Worm (Caenorhabditis elegans): ENCODE data around the gene srh-89.

srh-89 gene

ce11 chrV:7476766-7477165 lies 12.2 kb upstream of the srh-89 start, which contains the start of gene srh-125:
TSS of gene srh-125 (minus strand) at chrV:7476866.
- TF ChIP-seq daf-8 (GFP tag; IDR thresholded peaks at IDR 0.05), result no peak
- TF ChIP-seq lim-7 (GFP tag; IDR thresholded peaks at IDR 0.05), result no peak
- no peak for TF ChIP-seq ceh-82 (tag; optimal IDR thresholded peaks at IDR 0.05)
- no peak for TF ChIP-seq dmd-8 (GFP tag; IDR thresholded peaks at IDR 0.05)
- no peak for TF ChIP-seq zip-11 (GFP tag; IDR thresholded peaks at IDR 0.05)
- TF ChIP-seq dpl-1 (GFP tag; optimal IDR thresholded peaks at IDR 0.05), result no peak
- TF ChIP-seq nhr-6 (tag; optimal IDR thresholded peaks at IDR 0.05), result no peak
- no peak for TF ChIP-seq ZK337.2 (GFP tag; IDR thresholded peaks at IDR 0.05)
- TF ChIP-seq pha-4 (GFP tag; IDR thresholded peaks at IDR 0.05), result no peak
- no peak for TF ChIP-seq pha-4 (tag; optimal IDR thresholded peaks at IDR 0.05)
- no peak for TF ChIP-seq ceh-28 (tag; optimal IDR thresholded peaks at IDR 0.05)
- TF ChIP-seq fkh-10 (GFP tag; optimal IDR thresholded peaks at IDR 0.05), result no peak
- TF ChIP-seq spr-3 (GFP tag; optimal IDR thresholded peaks at IDR 0.05), result no peak
- no peak for TF ChIP-seq ZK546.5 (tag; optimal IDR thresholded peaks at IDR 0.05)
- no peak for TF ChIP-seq nhr-111 (GFP tag; optimal IDR thresholded peaks at IDR 0.05)
- no peak for TF ChIP-seq lin-1 (GFP tag; IDR thresholded peaks at IDR 0.05)
- TF ChIP-seq ceh-20 (GFP tag; IDR thresholded peaks at IDR 0.05), result no peak

ce11 chrV:7472815-7473214 lies 8.2 kb upstream of the srh-89 start, which contains the start of gene str-28:
TSS of gene str-28 (minus strand) at chrV:7472915.
- TF ChIP-seq F10B5.3 (tag; optimal IDR thresholded peaks at IDR 0.05) (no peak), nhr-28 (tag; optimal IDR thresholded peaks at IDR 0.05) (no peak), daf-16 (GFP tag; optimal IDR thresholded peaks at IDR 0.05) (no peak), daf-16 (tag; optimal IDR thresholded peaks at IDR 0.05) (no peak), ceh-20 (GFP tag; IDR thresholded peaks at IDR 0.05) (no peak), nhr-76 (tag; optimal IDR thresholded peaks at IDR 0.05) (no peak), Y5F2A.4 (GFP tag; optimal IDR thresholded peaks at IDR 0.05) (no peak), duxl-1 (tag; optimal IDR thresholded peaks at IDR 0.05; ENCODE audit: poor library complexity) (no peak), zfp-2 (tag; optimal IDR thresholded peaks at IDR 0.05) (no peak), lin-13 (GFP tag; optimal IDR thresholded peaks at IDR 0.05) (no peak), lim-7 (GFP tag; IDR thresholded peaks at IDR 0.05) (no peak), hlh-30 (tag; optimal IDR thresholded peaks at IDR 0.05; ENCODE audit: insufficient read depth) (no peak), snpc-4 (tag; optimal IDR thresholded peaks at IDR 0.05) (no peak), ztf-11 (tag; optimal IDR thresholded peaks at IDR 0.05) (no peak), aha-1 (tag) (no peak)

ce11 chrV:7465509-7465908 lies 913 bp upstream of the srh-89 start, which contains the start of gene F25E5.1:
TSS of gene F25E5.1 (plus strand) at chrV:7465884.
- TF ChIP-seq F49E8.2 (tag; optimal IDR thresholded peaks at IDR 0.05; ENCODE audit: borderline replicate concordance), result no peak
- no peak for TF ChIP-seq saeg-2 (GFP tag; IDR thresholded peaks at IDR 0.05)
- no peak for TF ChIP-seq skn-1 (tag; optimal IDR thresholded peaks at IDR 0.05)
- TF ChIP-seq ces-1 (GFP tag; optimal IDR thresholded peaks at IDR 0.05), result no peak
- TF ChIP-seq Y48G9A.11 (GFP tag; IDR thresholded peaks at IDR 0.05), result no peak
- TF ChIP-seq nhr-41 (GFP tag; IDR thresholded peaks at IDR 0.05), result no peak
- TF ChIP-seq nhr-28 (tag; optimal IDR thresholded peaks at IDR 0.05), result peak; percentile 59
- TF ChIP-seq ceh-20 (GFP tag; IDR thresholded peaks at IDR 0.05), result no peak
- no peak for TF ChIP-seq ceh-28 (tag; optimal IDR thresholded peaks at IDR 0.05)
- TF ChIP-seq php-3 (GFP tag; IDR thresholded peaks at IDR 0.05), result no peak
- peak in 1 of 2 experiments; percentile 93 for TF ChIP-seq unc-62 (GFP tag; optimal IDR thresholded peaks at IDR 0.05 in 1 of 2)
- TF ChIP-seq unc-62 (tag; optimal IDR thresholded peaks at IDR 0.05), result no peak
- no peak for TF ChIP-seq lir-3 (tag; optimal IDR thresholded peaks at IDR 0.05)
- TF ChIP-seq pha-4 (GFP tag; IDR thresholded peaks at IDR 0.05), result no peak
- peak; percentile 31 for TF ChIP-seq pha-4 (tag; optimal IDR thresholded peaks at IDR 0.05)
- TF ChIP-seq ctbp-1 (GFP tag; IDR thresholded peaks at IDR 0.05), result no peak
- TF ChIP-seq dmd-8 (GFP tag; IDR thresholded peaks at IDR 0.05), result no peak
- TF ChIP-seq T26A8.4 (GFP tag; IDR thresholded peaks at IDR 0.05), result no peak
- no peak for TF ChIP-seq lim-7 (GFP tag; IDR thresholded peaks at IDR 0.05)
- no peak for TF ChIP-seq lsy-2 (tag; optimal IDR thresholded peaks at IDR 0.05)
- TF ChIP-seq lin-39 (tag; optimal IDR thresholded peaks at IDR 0.05), result no peak
- TF ChIP-seq zfp-3 (GFP tag; conservative IDR thresholded peaks at IDR 0.05), result no peak
- no peak for TF ChIP-seq zip-2 (tag; optimal IDR thresholded peaks at IDR 0.05)
- TF ChIP-seq madf-9 (GFP tag; conservative IDR thresholded peaks at IDR 0.05), result no peak
- no peak for TF ChIP-seq nhr-77 (tag; optimal IDR thresholded peaks at IDR 0.05)
- no peak for TF ChIP-seq mxl-2 (GFP tag; conservative IDR thresholded peaks at IDR 0.05)
- TF ChIP-seq cey-2 (tag; optimal IDR thresholded peaks at IDR 0.05; ENCODE audit: borderline replicate concordance, insufficient read depth), result no peak
- peak; percentile 70 for TF ChIP-seq nhr-6 (tag; optimal IDR thresholded peaks at IDR 0.05)
